Fruit fly (Drosophila melanogaster) whole organism: Measurements from ENCODE around the gene CG3679.

Experiments used
- CG8478 ChIP-seq: fragments of >200 bp; optimal IDR thresholded peaks from 2 replicates; lab custom pipeline; 2018; ENCODE audit warnings: inconsistent platforms
- Dll ChIP-seq: fragments of >200 bp; optimal IDR thresholded peaks from 2 replicates; lab custom pipeline; 2017
- EcR ChIP-seq, 2 experiments: fragments of >200 bp; optimal IDR thresholded peaks; 2 replicates each; lab custom pipeline; 2017; ENCODE audit warnings: missing biosample characterization in 2 of 2, missing genetic modification characterization in 2 of 2, missing genetic modification reagents in 2 of 2
- psq ChIP-seq: fragments of >200 bp; optimal IDR thresholded peaks from 2 replicates; lab custom pipeline; 2017

DNA sequence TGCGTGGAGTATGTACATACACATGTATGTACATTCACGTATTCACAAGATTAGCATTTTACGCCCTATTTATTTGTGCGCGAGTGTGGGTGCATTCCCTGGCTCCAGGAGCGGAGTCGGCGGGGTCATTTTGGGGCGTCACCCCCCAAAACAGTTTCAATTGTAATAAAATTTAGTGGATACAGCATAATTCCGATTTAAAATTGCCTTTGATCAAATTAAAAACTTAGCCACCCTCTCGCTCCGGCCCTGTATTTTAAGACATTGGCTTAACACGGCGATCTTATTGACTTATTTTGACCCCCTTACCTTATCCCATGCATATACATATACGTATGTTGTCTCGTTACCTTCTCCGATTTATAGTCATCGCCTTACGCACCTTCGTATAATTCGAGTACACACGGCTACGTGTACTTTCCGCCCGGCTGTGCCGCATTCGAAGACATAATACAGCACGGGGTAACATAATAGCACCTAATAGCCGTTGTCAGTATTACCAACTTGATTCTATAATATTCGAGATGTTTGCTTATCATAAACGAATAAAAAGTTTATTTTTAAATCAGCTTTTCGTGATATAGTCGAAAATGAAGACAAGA lies 24.2 kb upstream of the CG3679 start:
- TF ChIP-seq CG8478 (lab: Kevin White, UChicago) (no peak), psq (lab: Kevin White, UChicago) (no peak), Dll (no peak), EcR (GFP tag; optimal IDR thresholded peaks at IDR 0.05; lab: Kevin White, UChicago) (no peak)
